Worm (Caenorhabditis elegans) whole organism, young adult: ENCODE measurements around the gene math-14.

Experiments used
- B0035.1 ChIP-seq: sonication (generic microtip); optimal IDR thresholded peaks from 2 replicates; lab custom pipeline; 2016; ENCODE audit warnings: missing genetic modification characterization, mild to moderate bottlenecking, missing compliant biosample characterization, missing genotype, missing genetic modification reagents
- C06A6.2 ChIP-seq: fragments of 200-800 bp; sonication (Bioruptor generic); conservative IDR thresholded peaks from 2 replicates; pipeline ENCODE4 v1.3.6; 2022; ENCODE audit warnings: missing genetic modification characterization, missing compliant biosample characterization
- C17E4.6 ChIP-seq: fragments of 200-800 bp; sonication (Bioruptor generic); IDR thresholded peaks from 2 replicates; pipeline ENCODE4 v1.3.6; 2022; ENCODE audit warnings: missing genetic modification reagents, missing genetic modification characterization, missing compliant biosample characterization
- D2030.7 ChIP-seq: fragments of 200-800 bp; sonication (Bioruptor generic); IDR thresholded peaks from 2 replicates; pipeline ENCODE4 v1.3.6; 2022; ENCODE audit warnings: missing genetic modification reagents, missing genetic modification characterization, missing compliant biosample characterization
- F49E8.2 ChIP-seq: sonication (generic microtip); optimal IDR thresholded peaks from 3 replicates; lab custom pipeline; 2017; ENCODE audit warnings: missing genetic modification characterization, mild to moderate bottlenecking, missing compliant biosample characterization, antibody characterized with exemption, moderate library complexity; ENCODE audit not compliant: insufficient read depth
- K12H6.12 ChIP-seq: fragments of 200-800 bp; sonication (Bioruptor generic); optimal IDR thresholded peaks from 2 replicates; lab custom pipeline; 2018; ENCODE audit warnings: mild to moderate bottlenecking, missing genetic modification characterization, missing compliant biosample characterization
- T26A5.8 ChIP-seq: sonication (generic microtip); optimal IDR thresholded peaks from 2 replicates; lab custom pipeline; 2016; ENCODE audit warnings: missing genetic modification characterization, missing compliant biosample characterization
- Y53F4B.3 ChIP-seq: fragments of 200-800 bp; sonication (Bioruptor generic); IDR thresholded peaks from 2 replicates; pipeline ENCODE4 v1.3.6; 2022; ENCODE audit warnings: missing genetic modification reagents, missing genetic modification characterization, missing compliant biosample characterization
- Y79H2A.3 ChIP-seq: fragments of 200-800 bp; sonication (Bioruptor generic); conservative IDR thresholded peaks from 2 replicates; pipeline ENCODE4 v1.3.6; 2022; ENCODE audit warnings: missing genetic modification reagents, missing genetic modification characterization, missing compliant biosample characterization
- Y95B8A.8 ChIP-seq: fragments of 200-800 bp; sonication (Bioruptor generic); IDR thresholded peaks from 2 replicates; pipeline ENCODE4 v1.3.6; 2022; ENCODE audit warnings: missing genetic modification reagents, missing genetic modification characterization, missing compliant biosample characterization
- aptf-3 ChIP-seq: fragments of 200-800 bp; sonication (Bioruptor generic); IDR thresholded peaks from 2 replicates; pipeline ENCODE4 v1.3.6; 2022; ENCODE audit warnings: missing genetic modification characterization, missing compliant biosample characterization
- attf-6 ChIP-seq: fragments of 200-800 bp; sonication (Bioruptor generic); IDR thresholded peaks from 2 replicates; pipeline ENCODE4 v1.3.6; 2022; ENCODE audit warnings: missing genetic modification reagents, missing genetic modification characterization, missing compliant biosample characterization
- bed-2 ChIP-seq: fragments of 200-800 bp; sonication (Bioruptor generic); IDR thresholded peaks from 2 replicates; pipeline ENCODE4 v1.3.6; 2022; ENCODE audit warnings: missing genetic modification reagents, missing genetic modification characterization, missing compliant biosample characterization
- cebp-2 ChIP-seq: fragments of 200-800 bp; sonication (Bioruptor generic); IDR thresholded peaks from 2 replicates; pipeline ENCODE4 v1.3.6; 2022; ENCODE audit warnings: missing genetic modification characterization, missing compliant biosample characterization
- ceh-100 ChIP-seq: fragments of 200-800 bp; sonication (Bioruptor generic); IDR thresholded peaks from 2 replicates; pipeline ENCODE4 v1.3.6; 2022; ENCODE audit warnings: missing genetic modification reagents, missing genetic modification characterization, missing compliant biosample characterization
- ceh-58 ChIP-seq: fragments of 200-800 bp; sonication (Bioruptor generic); IDR thresholded peaks from 2 replicates; pipeline ENCODE4 v1.3.6; 2022; ENCODE audit warnings: missing genetic modification characterization, missing compliant biosample characterization
- ets-4 ChIP-seq: fragments of 200-800 bp; sonication (Bioruptor generic); optimal IDR thresholded peaks from 2 replicates; lab custom pipeline; 2018; ENCODE audit warnings: mild to moderate bottlenecking, missing genetic modification characterization, missing compliant biosample characterization
- hmg-1.2 ChIP-seq: fragments of 200-800 bp; sonication (Bioruptor generic); IDR thresholded peaks from 2 replicates; pipeline ENCODE4 v1.3.6; 2022; ENCODE audit warnings: missing genetic modification reagents, missing genetic modification characterization, missing compliant biosample characterization
- hrde-1 ChIP-seq: sonication (generic microtip); optimal IDR thresholded peaks from 2 replicates; lab custom pipeline; 2016; ENCODE audit warnings: missing genetic modification characterization, mild to moderate bottlenecking, missing compliant biosample characterization, moderate library complexity, missing genotype, missing genetic modification reagents, borderline replicate concordance
- lag-1 ChIP-seq: fragments of 200-800 bp; sonication (Bioruptor generic); IDR thresholded peaks from 2 replicates; pipeline ENCODE4 v1.3.6; 2022; ENCODE audit warnings: missing genetic modification reagents, missing genetic modification characterization, missing compliant biosample characterization
- lin-40 ChIP-seq: sonication (generic microtip); optimal IDR thresholded peaks from 2 replicates; lab custom pipeline; 2016; ENCODE audit warnings: missing genetic modification characterization, mild to moderate bottlenecking, missing compliant biosample characterization, missing genotype, missing genetic modification reagents
- madf-10 ChIP-seq: sonication (generic microtip); optimal IDR thresholded peaks from 2 replicates; lab custom pipeline; 2016; ENCODE audit warnings: mild to moderate bottlenecking, missing genetic modification characterization, missing compliant biosample characterization
- madf-6 ChIP-seq: fragments of 200-800 bp; sonication (Bioruptor generic); IDR thresholded peaks from 2 replicates; pipeline ENCODE4 v1.3.6; 2022; ENCODE audit warnings: missing genetic modification reagents, missing genetic modification characterization, missing compliant biosample characterization
- madf-8 ChIP-seq: fragments of 200-800 bp; sonication (Bioruptor generic); conservative IDR thresholded peaks from 2 replicates; pipeline ENCODE4 v1.3.6; 2022; ENCODE audit warnings: missing genetic modification reagents, missing genetic modification characterization, missing compliant biosample characterization
- nfyb-1 ChIP-seq: fragments of 200-800 bp; sonication (Bioruptor generic); IDR thresholded peaks from 2 replicates; pipeline ENCODE4 v1.3.6; 2022; ENCODE audit warnings: missing genetic modification reagents, missing genetic modification characterization, missing compliant biosample characterization
- nhr-179 ChIP-seq: sonication (generic microtip); optimal IDR thresholded peaks from 2 replicates; lab custom pipeline; 2016; ENCODE audit warnings: mild to moderate bottlenecking, missing genetic modification characterization, missing compliant biosample characterization
- nhr-27 ChIP-seq: fragments of 200-800 bp; sonication (Bioruptor generic); optimal IDR thresholded peaks from 2 replicates; lab custom pipeline; 2018; ENCODE audit warnings: mild to moderate bottlenecking, missing genetic modification characterization, moderate library complexity, missing compliant biosample characterization
- nhr-80 ChIP-seq: sonication (generic microtip); optimal IDR thresholded peaks from 2 replicates; lab custom pipeline; 2016; ENCODE audit warnings: missing genetic modification characterization, missing compliant biosample characterization
- pbrm-1 ChIP-seq: fragments of 200-800 bp; sonication (Bioruptor generic); IDR thresholded peaks from 2 replicates; pipeline ENCODE4 v1.3.6; 2022; ENCODE audit warnings: missing genetic modification reagents, missing genetic modification characterization, missing compliant biosample characterization
- rcor-1 ChIP-seq: fragments of 200-800 bp; sonication (Bioruptor generic); IDR thresholded peaks from 2 replicates; pipeline ENCODE4 v1.3.6; 2022; ENCODE audit warnings: missing genetic modification reagents, missing genetic modification characterization, missing compliant biosample characterization
- rec-8 ChIP-seq, 2 experiments: sonication (generic microtip); optimal IDR thresholded peaks; 2 replicates each; lab custom pipeline; 2016; ENCODE audit warnings: mild to moderate bottlenecking in 2 of 2, missing genetic modification characterization in 2 of 2, missing genetic modification reagents in 2 of 2, missing genotype in 2 of 2, missing biosample characterization in 1 of 2, missing compliant biosample characterization in 1 of 2, moderate library complexity in 1 of 2
- sea-2 ChIP-seq: fragments of 200-800 bp; sonication (Bioruptor generic); IDR thresholded peaks from 2 replicates; pipeline ENCODE4 v1.3.6; 2022; ENCODE audit warnings: missing genetic modification characterization, missing compliant biosample characterization
- sptf-2 ChIP-seq: fragments of 200-800 bp; sonication (Bioruptor generic); optimal IDR thresholded peaks from 2 replicates; lab custom pipeline; 2018; ENCODE audit warnings: mild to moderate bottlenecking, missing genetic modification characterization, missing compliant biosample characterization
- tbx-9 ChIP-seq: sonication (generic microtip); optimal IDR thresholded peaks from 2 replicates; lab custom pipeline; 2016; ENCODE audit warnings: borderline replicate concordance, missing genetic modification characterization, inconsistent platforms, missing compliant biosample characterization
- unc-130 ChIP-seq: sonication (generic microtip); optimal IDR thresholded peaks from 2 replicates; lab custom pipeline; 2016; ENCODE audit warnings: missing genetic modification reagents, missing genetic modification characterization, missing compliant biosample characterization
- zim-3 ChIP-seq: sonication (generic microtip); optimal IDR thresholded peaks from 2 replicates; lab custom pipeline; 2017; ENCODE audit warnings: mild to moderate bottlenecking, missing genetic modification characterization, moderate library complexity, missing compliant biosample characterization
- ztf-22 ChIP-seq: fragments of 200-800 bp; sonication (Bioruptor generic); optimal IDR thresholded peaks from 2 replicates; lab custom pipeline; 2018; ENCODE audit warnings: mild to moderate bottlenecking, missing genetic modification characterization, moderate library complexity, missing compliant biosample characterization
- ztf-25 ChIP-seq: fragments of 200-800 bp; sonication (Bioruptor generic); IDR thresholded peaks from 2 replicates; pipeline ENCODE4 v1.3.6; 2022; ENCODE audit warnings: missing genetic modification reagents, missing genetic modification characterization, missing compliant biosample characterization
- ztf-3 ChIP-seq: fragments of 200-800 bp; sonication (Bioruptor generic); optimal IDR thresholded peaks from 2 replicates; lab custom pipeline; 2018; ENCODE audit warnings: mild to moderate bottlenecking, missing genetic modification characterization, missing compliant biosample characterization

Gene math-14

ce11 chrII:1831883-1832388 lies 37.3 kb upstream of the math-14 start, which contains the start of gene math-39:
TSS of gene math-39 (plus strand) at chrII:1832338.
- TF ChIP-seq lin-40 (tag; lab: Kevin White, UChicago) (no peak), nhr-80 (tag; lab: Kevin White, UChicago) (peak; percentile 24), ceh-58 (GFP tag; lab: Robert Waterston, UW) (no peak), ztf-3 (GFP tag; lab: Kevin White, UChicago) (no peak), ets-4 (GFP tag; lab: Kevin White, UChicago) (no peak)

ce11 chrII:1836204-1836603 lies 33.0 kb upstream of the math-14 start, which contains the start of gene T08E11.1:
TSS of gene T08E11.1 (plus strand) at chrII:1836504.
- TF ChIP-seq T26A5.8 (tag; lab: Kevin White, UChicago) (no peak), B0035.1 (tag; lab: Kevin White, UChicago) (no peak), attf-6 (GFP tag; lab: Robert Waterston, UW) (no peak), aptf-3 (no peak), ztf-22 (GFP tag; lab: Kevin White, UChicago) (no peak), lin-40 (tag; lab: Kevin White, UChicago) (no peak), Y95B8A.8 (no peak), pbrm-1 (GFP tag; lab: Robert Waterston, UW) (no peak), zim-3 (tag; lab: Kevin White, UChicago) (no peak), D2030.7 (GFP tag; lab: Robert Waterston, UW) (no peak), cebp-2 (GFP tag; lab: Robert Waterston, UW) (no peak)

DNA sequence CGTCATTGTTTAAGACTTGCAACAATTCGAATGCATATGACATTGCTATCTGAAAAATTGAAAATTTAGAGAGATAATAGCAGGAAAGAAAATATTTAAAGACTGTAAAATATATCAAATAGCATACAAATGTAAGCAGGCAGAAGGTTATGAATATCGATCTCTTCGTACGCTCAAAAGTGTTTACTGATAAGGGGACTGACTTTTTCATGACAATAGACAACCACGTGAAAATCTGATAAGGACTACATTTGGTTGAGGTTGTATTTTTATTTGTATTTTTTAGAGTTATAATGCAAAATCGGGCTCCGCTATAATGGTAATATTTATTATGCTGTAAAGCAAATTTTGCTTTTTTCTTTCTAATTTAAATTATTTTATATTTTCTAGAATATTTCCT lies 26.3 kb upstream of the math-14 start, which contains the start of the genes C52E2.5 and C52E2.4:
C52E2.5 (minus strand) TSS at position 43 of the 400 bp plus-strand sequence.
C52E2.4 (plus strand) TSS at position 252 of the 400 bp plus-strand sequence.
- no peak for TF ChIP-seq rcor-1 (GFP tag; lab: Robert Waterston, UW)
- TF ChIP-seq bed-2 (GFP tag; lab: Robert Waterston, UW) = no peak
- TF ChIP-seq C06A6.2 (GFP tag; lab: Robert Waterston, UW) = no peak
- TF ChIP-seq nhr-80 (tag; lab: Kevin White, UChicago) = peak; percentile 60
- TF ChIP-seq ceh-100 = no peak
- TF ChIP-seq Y79H2A.3 = no peak

- no peak for TF ChIP-seq nhr-179 (tag; lab: Kevin White, UChicago)
- TF ChIP-seq nfyb-1 (GFP tag; lab: Robert Waterston, UW) = peak; percentile 58; the same call in 1 of the 2 replicates
Measured at ce11 chrII:1844552-1844951, 24.7 kb upstream of the math-14 start.

- TF ChIP-seq hmg-1.2 (GFP tag; lab: Robert Waterston, UW) = peak; percentile 20; the same call in 1 of the 2 replicates
- TF ChIP-seq madf-6 = peak; percentile 42; the same call in 1 of the 2 replicates
- no peak for TF ChIP-seq madf-10 (tag; lab: Kevin White, UChicago)
Measured at ce11 chrII:1848109-1848508, 21.1 kb upstream of the math-14 start, which contains the start of gene fbxb-97. TSS of gene fbxb-97 (minus strand) at chrII:1848161.

DNA sequence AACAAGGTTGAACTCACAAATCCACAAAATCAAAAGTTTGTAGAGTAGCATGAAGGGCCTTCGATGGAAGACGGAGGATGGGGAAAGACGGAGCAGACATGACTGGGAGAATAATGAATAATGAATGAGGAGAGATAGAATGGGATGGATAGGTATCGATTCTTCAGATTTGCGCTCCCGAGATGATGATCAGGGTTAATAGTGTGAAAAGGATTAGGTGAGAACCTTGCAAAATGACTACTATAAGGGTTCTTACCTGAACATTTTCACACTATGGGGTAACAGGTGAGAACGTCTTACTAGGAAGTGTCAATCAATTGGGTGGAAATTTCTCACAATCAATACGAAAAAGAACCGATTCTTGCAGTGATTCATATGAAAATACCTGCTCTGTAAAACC lies 18.9 kb upstream of the math-14 start, which contains the start of gene fbxb-96:
fbxb-96 (minus strand) TSS at position 101 of the 400 bp plus-strand sequence.
- TF ChIP-seq unc-130 = no peak
- no peak for TF ChIP-seq hrde-1 (tag; lab: Kevin White, UChicago)
- no peak for TF ChIP-seq lag-1 (GFP tag; lab: Robert Waterston, UW)
- no peak for TF ChIP-seq rec-8 (tag; optimal IDR thresholded peaks at IDR 0.05; lab: Kevin White, UChicago)
- no peak for TF ChIP-seq tbx-9 (tag; lab: Kevin White, UChicago)
- TF ChIP-seq T26A5.8 (tag; lab: Kevin White, UChicago) = no peak
- TF ChIP-seq K12H6.12 (tag; lab: Kevin White, UChicago) = no peak
- TF ChIP-seq C17E4.6 (GFP tag; lab: Robert Waterston, UW) = no peak
- no peak for TF ChIP-seq madf-8 (GFP tag; lab: Robert Waterston, UW)
- no peak for TF ChIP-seq sea-2
- no peak for TF ChIP-seq sptf-2
- no peak for TF ChIP-seq bed-2 (GFP tag; lab: Robert Waterston, UW)
- no peak for TF ChIP-seq Y53F4B.3
- no peak for TF ChIP-seq nhr-27 (tag; lab: Kevin White, UChicago)
- no peak for TF ChIP-seq ztf-25 (GFP tag; lab: Robert Waterston, UW)
- no peak for TF ChIP-seq rcor-1 (GFP tag; lab: Robert Waterston, UW)
- TF ChIP-seq F49E8.2 (tag; lab: Kevin White, UChicago) = no peak
